Fruit fly (Drosophila melanogaster) whole organism, embryonic: ENCODE results near the gene CG42240.

Source experiments
- CG3163 ChIP-seq: fragments of 200-800 bp; sonication (Bioruptor generic); optimal IDR thresholded peaks from 3 replicates; lab custom pipeline; 2016; ENCODE audit warnings: missing biosample characterization, missing genetic modification characterization
- ara ChIP-seq: fragments of 200-800 bp; sonication (Bioruptor generic); IDR thresholded peaks from 2 replicates; pipeline ENCODE4 v1.3.6; 2022; ENCODE audit warnings: missing biosample characterization, missing genetic modification characterization

DNA sequence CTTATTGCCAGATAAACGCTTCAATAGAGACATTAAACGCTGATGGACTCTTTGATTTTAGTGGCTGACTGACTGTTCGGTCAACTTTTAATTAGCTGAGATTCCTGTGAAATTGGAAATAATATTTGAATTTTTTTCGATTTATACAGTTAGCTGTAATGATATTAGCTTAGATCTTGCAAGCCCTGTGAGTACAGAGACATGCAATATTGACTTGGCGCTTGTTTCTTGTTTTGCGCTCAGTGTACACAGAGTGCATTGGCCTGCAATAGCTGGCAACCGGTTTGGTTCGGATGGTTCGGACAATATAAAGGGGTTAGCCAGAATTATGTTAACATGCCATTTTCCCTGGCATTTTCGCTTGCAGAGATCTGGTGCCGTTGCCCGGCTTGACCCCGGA, 25.3 kb upstream of the CG42240 start:
- TF ChIP-seq ara (GFP tag; lab: Robert Waterston, UW), result no peak
- no peak for TF ChIP-seq CG3163 (GFP tag; lab: Kevin White, UChicago)
